Worm (Caenorhabditis elegans) whole organism, L4 larva: ENCODE measurements around the gene Y54F10AR.2.

Experiments
- aly-2 ChIP-seq: sonication (generic microtip); optimal IDR thresholded peaks from 2 replicates; lab custom pipeline; 2018; ENCODE audit warnings: missing biosample characterization, missing genetic modification characterization
- ces-1 ChIP-seq: fragments of 150-350 bp; sonication (generic microtip); optimal IDR thresholded peaks from 4 replicates; lab custom pipeline; 2014; ENCODE audit warnings: missing biosample characterization, missing genetic modification reagents, missing genetic modification characterization
- lin-15B ChIP-seq: fragments of 150-350 bp; sonication (generic microtip); optimal IDR thresholded peaks from 3 replicates; lab custom pipeline; 2014; ENCODE audit warnings: missing biosample characterization, missing genetic modification characterization
- lsy-2 ChIP-seq, 2 experiments: fragments of 150-350 bp in 1 of 2; sonication (generic microtip) in 1 of 2; optimal IDR thresholded peaks; 2 replicates each; lab custom pipeline; 2014 to 2017; ENCODE audit warnings: missing biosample characterization in 2 of 2, missing genetic modification characterization in 2 of 2
- mdl-1 ChIP-seq, 2 experiments: fragments of 150-350 bp in 1 of 2; sonication (generic microtip) in 1 of 2; optimal IDR thresholded peaks; 2 replicates each; lab custom pipeline; 2014 to 2017; ENCODE audit warnings: missing biosample characterization in 2 of 2, missing genetic modification characterization in 2 of 2

ce11 chrIII:2553579-2553978 is 17.8 kb downstream of the Y54F10AR.2 start:
- TF ChIP-seq lin-15B (no peak), aly-2 (no peak), lsy-2 (tag; optimal IDR thresholded peaks at IDR 0.05; lab: Kevin White, UChicago) (no peak), mdl-1 (tag; optimal IDR thresholded peaks at IDR 0.05; lab: Kevin White, UChicago) (no peak), ces-1 (GFP tag; lab: Kevin White, UChicago) (no peak)
